Fruit fly (Drosophila melanogaster) whole organism, embryonic: ENCODE measurements around the gene CG6094.

Source experiments
- CG11247 ChIP-seq: fragments of 200-800 bp; sonication (Bioruptor generic); IDR thresholded peaks from 2 replicates; pipeline ENCODE4 v1.3.6; 2022; ENCODE audit warnings: missing biosample characterization, missing genetic modification characterization
- CG11456 ChIP-seq: fragments of 200-800 bp; sonication (Bioruptor generic); IDR thresholded peaks from 3 replicates; pipeline ENCODE4 v1.3.6; 2022; ENCODE audit warnings: missing biosample characterization, missing genetic modification characterization
- CG1792 ChIP-seq: fragments of 200-800 bp; sonication (Bioruptor generic); optimal IDR thresholded peaks from 2 replicates; lab custom pipeline; 2016; ENCODE audit warnings: missing biosample characterization, missing genetic modification characterization
- CG9727 ChIP-seq: fragments of 200-800 bp; sonication (Bioruptor generic); optimal IDR thresholded peaks from 3 replicates; lab custom pipeline; 2017; ENCODE audit warnings: missing biosample characterization, mild to moderate bottlenecking, missing genetic modification characterization
- NfI ChIP-seq: fragments of 200-800 bp; sonication (Bioruptor generic); optimal IDR thresholded peaks from 3 replicates; lab custom pipeline; 2018; ENCODE audit warnings: missing biosample characterization, mild to moderate bottlenecking, missing genetic modification characterization, moderate library complexity
- br ChIP-seq: fragments of >200 bp; optimal IDR thresholded peaks from 2 replicates; lab custom pipeline; 2017
- ems ChIP-seq: fragments of 200-800 bp; sonication (Bioruptor generic); optimal IDR thresholded peaks from 3 replicates; lab custom pipeline; 2016; ENCODE audit warnings: missing biosample characterization, missing genetic modification characterization
- gsb ChIP-seq: fragments of 200-800 bp; sonication (Bioruptor generic); IDR thresholded peaks from 2 replicates; pipeline ENCODE4 v1.3.6; 2022; ENCODE audit warnings: missing biosample characterization, missing genetic modification characterization

- no peak for TF ChIP-seq CG1792
- TF ChIP-seq CG9727 (GFP tag; lab: Kevin White, UChicago) = no peak
- TF ChIP-seq CG11456 (GFP tag; lab: Robert Waterston, UW) = no peak
- no peak for TF ChIP-seq ems (GFP tag; lab: Kevin White, UChicago)
- no peak for TF ChIP-seq NfI (GFP tag; lab: Kevin White, UChicago)
- no peak for TF ChIP-seq br (lab: Kevin White, UChicago)
- TF ChIP-seq CG11247 (GFP tag; lab: Robert Waterston, UW) = no peak
- no peak for TF ChIP-seq gsb (GFP tag; lab: Robert Waterston, UW)
Observed at dm6 chr2L:10514586-10515137, 7.8 kb downstream of the CG6094 start.
